Worm (Caenorhabditis elegans) whole organism, late embryonic: Measurements from ENCODE around the gene M03A1.3.

Experiments used
- ceh-31 ChIP-seq: sonication (generic microtip); optimal IDR thresholded peaks from 2 replicates; lab custom pipeline; 2016; ENCODE audit warnings: missing genetic modification characterization, missing compliant biosample characterization
- elt-2 ChIP-seq: sonication (generic microtip); optimal IDR thresholded peaks from 2 replicates; lab custom pipeline; 2016; ENCODE audit warnings: missing genetic modification reagents, missing genetic modification characterization, missing compliant biosample characterization
- nhr-11 ChIP-seq: fragments of 150-350 bp; optimal IDR thresholded peaks from 2 replicates; lab custom pipeline; 2014; ENCODE audit warnings: missing biosample characterization, missing genetic modification characterization

DNA sequence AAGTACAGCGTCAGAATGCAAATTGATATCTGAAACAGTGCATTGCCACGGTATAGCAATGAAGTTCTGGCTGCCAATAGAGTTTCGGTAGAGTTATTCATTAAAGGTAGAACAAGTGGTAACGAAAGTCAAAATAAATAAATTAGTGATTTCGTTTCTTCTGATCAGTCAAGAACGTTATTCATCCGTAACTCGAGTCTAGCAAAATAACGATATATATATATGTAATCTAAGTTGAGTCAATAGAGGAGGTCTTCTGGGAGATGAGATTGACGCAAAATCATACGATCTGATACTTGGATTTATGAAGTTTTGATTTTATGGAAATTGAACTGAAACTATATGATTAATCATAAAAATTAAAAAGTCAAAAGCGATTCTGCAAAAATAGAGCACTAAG lies 29.8 kb upstream of the M03A1.3 start, which contains the start of gene sra-35:
- TF ChIP-seq nhr-11 (no peak), elt-2 (tag; lab: Kevin White, UChicago) (no peak), ceh-31 (tag; lab: Kevin White, UChicago) (no peak)
